Worm (Caenorhabditis elegans) whole organism, early embryonic: ENCODE measurements around the gene F35H12.5.

ENCODE experiments used
- F13C5.2 ChIP-seq: sonication (generic microtip); optimal IDR thresholded peaks from 2 replicates; lab custom pipeline; 2017; ENCODE audit warnings: mild to moderate bottlenecking, missing genetic modification characterization, inconsistent platforms, missing compliant biosample characterization
- ama-1 ChIP-seq: fragments of 150-350 bp; optimal IDR thresholded peaks from 2 replicates; lab custom pipeline; 2014
- ceh-36 ChIP-seq: sonication (generic microtip); optimal IDR thresholded peaks from 2 replicates; lab custom pipeline; 2016; ENCODE audit warnings: missing genetic modification characterization, inconsistent platforms, missing compliant biosample characterization
- ets-7 ChIP-seq: sonication (generic microtip); optimal IDR thresholded peaks from 2 replicates; lab custom pipeline; 2016; ENCODE audit warnings: missing genotype, missing genetic modification characterization, missing compliant biosample characterization
- flt-1 ChIP-seq: fragments of 200-800 bp; sonication (Bioruptor generic); IDR thresholded peaks from 2 replicates; pipeline ENCODE4 v1.3.6; 2022; ENCODE audit warnings: missing genetic modification characterization, missing compliant biosample characterization
- hnd-1 ChIP-seq: sonication (generic microtip); optimal IDR thresholded peaks from 2 replicates; lab custom pipeline; 2016; ENCODE audit warnings: missing genetic modification characterization, missing compliant biosample characterization
- pes-1 ChIP-seq: fragments of 200-800 bp; sonication (Bioruptor generic); IDR thresholded peaks from 2 replicates; pipeline ENCODE4 v1.3.6; 2022; ENCODE audit warnings: missing genetic modification reagents, missing genetic modification characterization, missing compliant biosample characterization
- scrt-1 ChIP-seq: fragments of 200-800 bp; sonication (Bioruptor generic); IDR thresholded peaks from 2 replicates; pipeline ENCODE4 v1.3.6; 2022; ENCODE audit warnings: missing genetic modification characterization, missing compliant biosample characterization
- sea-1 ChIP-seq: fragments of 200-800 bp; sonication (Bioruptor generic); conservative IDR thresholded peaks from 2 replicates; pipeline ENCODE4 v1.3.6; 2022; ENCODE audit warnings: missing genetic modification characterization, missing compliant biosample characterization
- tbx-11 ChIP-seq: fragments of 200-800 bp; sonication (Bioruptor generic); IDR thresholded peaks from 2 replicates; pipeline ENCODE4 v1.3.6; 2022; ENCODE audit warnings: missing genetic modification characterization, missing compliant biosample characterization
- tbx-37 ChIP-seq: fragments of 200-800 bp; sonication (Bioruptor generic); conservative IDR thresholded peaks from 2 replicates; pipeline ENCODE4 v1.3.6; 2022; ENCODE audit warnings: missing genetic modification reagents, missing genetic modification characterization, missing compliant biosample characterization

DNA sequence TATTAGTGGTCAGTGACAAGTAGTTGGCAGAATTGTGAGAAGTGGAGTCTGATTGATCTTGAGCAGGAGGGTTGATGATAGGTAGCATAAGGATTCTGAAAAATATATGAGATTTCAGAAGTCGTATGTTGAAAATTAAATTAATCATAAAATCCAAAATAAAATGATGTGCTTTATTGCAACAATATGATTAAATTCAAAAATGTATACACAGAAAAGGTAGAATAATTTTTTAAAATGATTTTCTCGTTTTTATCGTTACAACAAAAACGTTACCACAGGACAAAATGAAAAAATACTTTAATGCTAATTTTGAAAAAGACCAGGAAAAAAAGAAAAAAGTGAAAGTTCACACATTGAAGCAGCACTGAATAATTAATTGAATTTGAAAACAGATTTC is 15.7 kb upstream of the F35H12.5 start, which contains the start of gene ZC13.10:
- TF ChIP-seq ceh-36 (no peak), ama-1 (no peak), hnd-1 (tag; lab: Kevin White, UChicago) (no peak), sea-1 (GFP tag; lab: Robert Waterston, UW) (no peak), scrt-1 (GFP tag; lab: Robert Waterston, UW) (no peak), flt-1 (no peak), tbx-37 (no peak), ets-7 (tag; lab: Kevin White, UChicago) (no peak), pes-1 (GFP tag; lab: Robert Waterston, UW) (no peak), tbx-11 (no peak), F13C5.2 (tag; lab: Kevin White, UChicago) (no peak)
